Fruit fly (Drosophila melanogaster) whole organism, pupa: ENCODE measurements around the gene CG43078.

Source experiments
- CG10348 ChIP-seq: fragments of 200-800 bp; sonication (Bioruptor generic); IDR thresholded peaks from 2 replicates; pipeline ENCODE4 v1.3.6; 2022; ENCODE audit warnings: missing biosample characterization, missing genetic modification characterization
- CG12605 ChIP-seq: fragments of 200-800 bp; sonication (Bioruptor generic); IDR thresholded peaks from 2 replicates; pipeline ENCODE4 v1.3.6; 2022; ENCODE audit warnings: missing biosample characterization, missing genetic modification characterization
- CG13204 ChIP-seq: fragments of 200-800 bp; sonication (Bioruptor generic); optimal IDR thresholded peaks from 2 replicates; lab custom pipeline; 2018; ENCODE audit warnings: missing biosample characterization, mild to moderate bottlenecking, missing genetic modification characterization, moderate library complexity
- CG14655 ChIP-seq: fragments of 200-800 bp; sonication (Bioruptor generic); optimal IDR thresholded peaks from 3 replicates; lab custom pipeline; 2017; ENCODE audit warnings: mild to moderate bottlenecking, missing biosample characterization, missing genetic modification reagents, missing genetic modification characterization
- CG15710 ChIP-seq: fragments of 200-800 bp; sonication (Bioruptor generic); optimal IDR thresholded peaks from 2 replicates; lab custom pipeline; 2018; ENCODE audit warnings: missing biosample characterization, mild to moderate bottlenecking, missing genetic modification characterization, moderate library complexity
- CG17806 ChIP-seq: fragments of 200-800 bp; sonication (Bioruptor generic); optimal IDR thresholded peaks from 2 replicates; lab custom pipeline; 2018; ENCODE audit warnings: missing biosample characterization, mild to moderate bottlenecking, missing genetic modification characterization, moderate library complexity
- CG32121 ChIP-seq: fragments of 200-800 bp; sonication (Bioruptor generic); IDR thresholded peaks from 2 replicates; pipeline ENCODE4 v1.3.6; 2022; ENCODE audit warnings: missing biosample characterization, missing genetic modification characterization
- CG34367 ChIP-seq: fragments of 200-800 bp; sonication (Bioruptor generic); optimal IDR thresholded peaks from 2 replicates; lab custom pipeline; 2018; ENCODE audit warnings: missing biosample characterization, mild to moderate bottlenecking, missing genetic modification characterization
- CG4496 ChIP-seq: fragments of 200-800 bp; sonication (Bioruptor generic); IDR thresholded peaks from 3 replicates; pipeline ENCODE4 v1.3.6; 2022; ENCODE audit warnings: missing biosample characterization, missing genetic modification characterization
- CG8159 ChIP-seq: fragments of 200-800 bp; sonication (Bioruptor generic); optimal IDR thresholded peaks from 3 replicates; lab custom pipeline; 2018; ENCODE audit warnings: missing biosample characterization, mild to moderate bottlenecking, missing genetic modification characterization, moderate library complexity
- CG8301 ChIP-seq: fragments of 200-800 bp; sonication (Bioruptor generic); optimal IDR thresholded peaks from 2 replicates; lab custom pipeline; 2018; ENCODE audit warnings: missing biosample characterization, mild to moderate bottlenecking, missing genetic modification characterization
- CG9948 ChIP-seq: fragments of 200-800 bp; sonication (Bioruptor generic); optimal IDR thresholded peaks from 2 replicates; lab custom pipeline; 2018; ENCODE audit warnings: missing biosample characterization, mild to moderate bottlenecking, missing genetic modification characterization, moderate library complexity
- D1 ChIP-seq: fragments of 200-800 bp; sonication (Bioruptor generic); optimal IDR thresholded peaks from 2 replicates; lab custom pipeline; 2018; ENCODE audit warnings: missing biosample characterization, mild to moderate bottlenecking, missing genetic modification characterization, moderate library complexity
- EcR ChIP-seq: fragments of 200-800 bp; sonication (Bioruptor generic); optimal IDR thresholded peaks from 3 replicates; lab custom pipeline; 2019; ENCODE audit warnings: missing biosample characterization, missing genetic modification characterization, mild to moderate bottlenecking, moderate library complexity, missing genetic modification reagents
- Ets98B ChIP-seq: fragments of 200-800 bp; sonication (Bioruptor generic); IDR thresholded peaks from 2 replicates; pipeline ENCODE4 v1.3.6; 2022; ENCODE audit warnings: missing biosample characterization, missing genetic modification characterization
- Pif1A ChIP-seq: fragments of 200-800 bp; sonication (Bioruptor generic); optimal IDR thresholded peaks from 3 replicates; lab custom pipeline; 2016; ENCODE audit warnings: missing biosample characterization, missing genetic modification characterization
- Pif1B ChIP-seq: fragments of 200-800 bp; sonication (Bioruptor generic); optimal IDR thresholded peaks from 3 replicates; lab custom pipeline; 2016; ENCODE audit warnings: missing biosample characterization, missing genetic modification characterization
- Snoo ChIP-seq: fragments of 200-800 bp; sonication (Bioruptor generic); optimal IDR thresholded peaks from 3 replicates; lab custom pipeline; 2017; ENCODE audit warnings: missing biosample characterization, mild to moderate bottlenecking, missing genetic modification characterization, inconsistent platforms
- fd96Ca ChIP-seq: fragments of 200-800 bp; sonication (Bioruptor generic); IDR thresholded peaks from 3 replicates; pipeline ENCODE4 v1.3.6; 2022; ENCODE audit warnings: missing biosample characterization, missing genetic modification characterization
- gl ChIP-seq: fragments of 200-800 bp; sonication (Bioruptor generic); optimal IDR thresholded peaks from 2 replicates; lab custom pipeline; 2018; ENCODE audit warnings: missing biosample characterization, mild to moderate bottlenecking, missing genetic modification characterization
- rn ChIP-seq: fragments of 200-800 bp; sonication (Bioruptor generic); IDR thresholded peaks from 2 replicates; pipeline ENCODE4 v1.3.6; 2022; ENCODE audit warnings: missing biosample characterization, missing genetic modification characterization

CG43078 gene

dm6 chr3L:8540509-8540908 is 36.1 kb upstream of the CG43078 start:
- TF ChIP-seq CG32121 (GFP tag; lab: Robert Waterston, UW) (no peak), Pif1B (GFP tag; lab: Kevin White, UChicago) (no peak), CG13204 (GFP tag; lab: Kevin White, UChicago) (no peak), CG8301 (tag; lab: Kevin White, UChicago) (no peak), Snoo (tag; lab: Kevin White, UChicago) (no peak)

dm6 chr3L:8541669-8542068 is 34.9 kb upstream of the CG43078 start:
- TF ChIP-seq CG15710 (tag; lab: Kevin White, UChicago) (no peak), CG8301 (tag; lab: Kevin White, UChicago) (no peak), CG32121 (GFP tag; lab: Robert Waterston, UW) (no peak), Pif1A (GFP tag; lab: Kevin White, UChicago) (no peak), CG14655 (no peak), CG12605 (GFP tag; lab: Robert Waterston, UW) (no peak), Snoo (tag; lab: Kevin White, UChicago) (no peak), fd96Ca (GFP tag; lab: Robert Waterston, UW) (no peak), Pif1B (GFP tag; lab: Kevin White, UChicago) (no peak), gl (tag; lab: Kevin White, UChicago) (no peak), CG13204 (GFP tag; lab: Kevin White, UChicago) (no peak)

- TF ChIP-seq CG34367: no peak
- no peak for TF ChIP-seq EcR (GFP tag; lab: Kevin White, UChicago)
- no peak for TF ChIP-seq D1 (tag; lab: Kevin White, UChicago)
- TF ChIP-seq CG15710 (tag; lab: Kevin White, UChicago): no peak
- TF ChIP-seq gl (tag; lab: Kevin White, UChicago): no peak
- TF ChIP-seq CG17806 (tag; lab: Kevin White, UChicago): no peak
- no peak for TF ChIP-seq Pif1B (GFP tag; lab: Kevin White, UChicago)
- no peak for TF ChIP-seq CG32121 (GFP tag; lab: Robert Waterston, UW)
- TF ChIP-seq CG9948: no peak
- no peak for TF ChIP-seq Snoo (tag; lab: Kevin White, UChicago)
- TF ChIP-seq CG8159 (tag; lab: Kevin White, UChicago): no peak
- TF ChIP-seq CG14655: no peak
- no peak for TF ChIP-seq CG12605 (GFP tag; lab: Robert Waterston, UW)
- no peak for TF ChIP-seq Ets98B (GFP tag; lab: Robert Waterston, UW)
These were observed 34.4 kb upstream of the CG43078 start for dm6 chr3L:8542213-8542612.

dm6 chr3L:8543866-8544265 is 32.7 kb upstream of the CG43078 start:
- TF ChIP-seq CG34367: no peak
- TF ChIP-seq rn (GFP tag; lab: Robert Waterston, UW): no peak
- TF ChIP-seq CG4496: no peak
- TF ChIP-seq D1 (tag; lab: Kevin White, UChicago): peak; percentile 22
- peak; percentile 1 for TF ChIP-seq CG9948
- peak; percentile 1 for TF ChIP-seq CG8159 (tag; lab: Kevin White, UChicago)
- no peak for TF ChIP-seq Snoo (tag; lab: Kevin White, UChicago)
- no peak for TF ChIP-seq CG12605 (GFP tag; lab: Robert Waterston, UW)
- TF ChIP-seq CG13204 (GFP tag; lab: Kevin White, UChicago): no peak
- TF ChIP-seq Pif1B (GFP tag; lab: Kevin White, UChicago): no peak

dm6 chr3L:8544710-8545109 is 31.9 kb upstream of the CG43078 start, which contains the start of gene rhea:
Gene rhea, plus strand, starts transcription at chr3L:8545001.
- TF ChIP-seq CG10348 (GFP tag; lab: Robert Waterston, UW) (no peak), CG8159 (tag; lab: Kevin White, UChicago) (peak; percentile 48)
- TF ChIP-seq, all 21 proteins: peak for 1

dm6 chr3L:8545473-8545872 is 31.1 kb upstream of the CG43078 start:
- TF ChIP-seq fd96Ca (GFP tag; lab: Robert Waterston, UW) (no peak), EcR (GFP tag; lab: Kevin White, UChicago) (peak; percentile 2), CG15710 (tag; lab: Kevin White, UChicago) (no peak), CG4496 (no peak)

dm6 chr3L:8546355-8546771 is 30.2 kb upstream of the CG43078 start:
- TF ChIP-seq D1 (tag; lab: Kevin White, UChicago) (no peak), Pif1A (GFP tag; lab: Kevin White, UChicago) (peak; percentile 59), rn (GFP tag; lab: Robert Waterston, UW) (no peak), Ets98B (GFP tag; lab: Robert Waterston, UW) (peak; percentile 62), CG13204 (GFP tag; lab: Kevin White, UChicago) (peak; percentile 63), CG4496 (peak; percentile 63; the same call in 2 of the 3 replicates), CG8301 (tag; lab: Kevin White, UChicago) (no peak), CG32121 (GFP tag; lab: Robert Waterston, UW) (peak; percentile 69), Snoo (tag; lab: Kevin White, UChicago) (peak; percentile 30), Pif1B (GFP tag; lab: Kevin White, UChicago) (peak; percentile 67), CG14655 (no peak), CG9948 (no peak), CG8159 (tag; lab: Kevin White, UChicago) (peak; percentile 36), CG17806 (tag; lab: Kevin White, UChicago) (no peak), CG34367 (no peak), fd96Ca (GFP tag; lab: Robert Waterston, UW) (no peak; the same call in 1 of the 3 replicates), CG12605 (GFP tag; lab: Robert Waterston, UW) (peak; percentile 57; the same call in 1 of the 2 replicates), gl (tag; lab: Kevin White, UChicago) (peak; percentile 57), CG15710 (tag; lab: Kevin White, UChicago) (peak; percentile 18), EcR (GFP tag; lab: Kevin White, UChicago) (peak; percentile 96), CG10348 (GFP tag; lab: Robert Waterston, UW) (no peak)
